Fruit fly (Drosophila melanogaster) whole organism, embryonic: ENCODE measurements around the gene CG11596.
A peak's percentile ranks its signal among the peaks of the same experiment; 100 is the strongest.

Source experiments
- ATbp ChIP-seq: fragments of 200-800 bp; sonication (Bioruptor generic); optimal IDR thresholded peaks from 2 replicates; lab custom pipeline; 2017; ENCODE audit warnings: missing biosample characterization, mild to moderate bottlenecking, missing genetic modification characterization, missing genetic modification reagents
- Aef1 ChIP-seq: fragments of 200-800 bp; sonication (Bioruptor generic); IDR thresholded peaks from 3 replicates; pipeline ENCODE4 v1.3.6; 2022; ENCODE audit warnings: missing biosample characterization, missing genetic modification characterization
- Atf-2 ChIP-seq: fragments of 200-800 bp; sonication (Bioruptor generic); optimal IDR thresholded peaks from 2 replicates; lab custom pipeline; 2016; ENCODE audit warnings: missing biosample characterization, missing genetic modification characterization
- BEAF-32 ChIP-seq: fragments of 200-800 bp; sonication (Bioruptor generic); optimal IDR thresholded peaks from 3 replicates; lab custom pipeline; 2017; ENCODE audit warnings: missing biosample characterization, missing genetic modification characterization, mild to moderate bottlenecking, moderate library complexity, missing genetic modification reagents
- C15 ChIP-seq: fragments of 200-800 bp; sonication (Bioruptor generic); IDR thresholded peaks from 3 replicates; pipeline ENCODE4 v1.3.6; 2022; ENCODE audit warnings: missing biosample characterization, missing genetic modification characterization
- CG10565 ChIP-seq: fragments of 200-800 bp; sonication (Bioruptor generic); optimal IDR thresholded peaks from 3 replicates; lab custom pipeline; 2016; ENCODE audit warnings: missing biosample characterization, mild to moderate bottlenecking, missing genetic modification characterization
- CG13624 ChIP-seq: fragments of 200-800 bp; sonication (Bioruptor generic); optimal IDR thresholded peaks from 2 replicates; lab custom pipeline; 2016; ENCODE audit warnings: missing biosample characterization, missing genetic modification characterization
- CG15696 ChIP-seq: fragments of 200-800 bp; sonication (Bioruptor generic); optimal IDR thresholded peaks from 2 replicates; lab custom pipeline; 2019; ENCODE audit warnings: missing biosample characterization, mild to moderate bottlenecking, missing genetic modification characterization, moderate library complexity
- CG1602 ChIP-seq: fragments of 200-800 bp; sonication (Bioruptor generic); optimal IDR thresholded peaks from 3 replicates; lab custom pipeline; 2016; ENCODE audit warnings: missing biosample characterization, missing genetic modification characterization
- CG2129 ChIP-seq: fragments of 200-800 bp; sonication (Bioruptor generic); IDR thresholded peaks from 2 replicates; pipeline ENCODE4 v1.3.6; 2022; ENCODE audit warnings: missing biosample characterization, missing genetic modification characterization; ENCODE audit not compliant: partially characterized antibody
- CG32772 ChIP-seq: fragments of 200-800 bp; sonication (Bioruptor generic); IDR thresholded peaks from 2 replicates; pipeline ENCODE4 v1.3.6; 2022; ENCODE audit warnings: missing biosample characterization, missing genetic modification characterization
- CG33557 ChIP-seq: fragments of 200-800 bp; sonication (Bioruptor generic); optimal IDR thresholded peaks from 2 replicates; lab custom pipeline; 2019; ENCODE audit warnings: missing biosample characterization, mild to moderate bottlenecking, missing genetic modification characterization, moderate library complexity
- CG6813 ChIP-seq: fragments of 200-800 bp; sonication (Bioruptor generic); optimal IDR thresholded peaks from 2 replicates; lab custom pipeline; 2017; ENCODE audit warnings: missing biosample characterization, missing genetic modification characterization, mild to moderate bottlenecking, moderate library complexity, missing genetic modification reagents
- CG7928 ChIP-seq: fragments of 200-800 bp; sonication (Bioruptor generic); optimal IDR thresholded peaks from 2 replicates; lab custom pipeline; 2017; ENCODE audit warnings: missing biosample characterization, mild to moderate bottlenecking, missing genetic modification characterization
- CoRest ChIP-seq: fragments of 200-800 bp; sonication (Bioruptor generic); optimal IDR thresholded peaks from 3 replicates; lab custom pipeline; 2018; ENCODE audit warnings: missing biosample characterization, mild to moderate bottlenecking, missing genetic modification characterization, moderate library complexity
- D ChIP-seq, 2 experiments: fragments of 200-800 bp in 1 of 2; fragments of >200 bp in 1 of 2; sonication (Bioruptor generic) in 1 of 2; optimal IDR thresholded peaks; 2 replicates in 1 of 2; 3 replicates in 1 of 2; lab custom pipeline; 2017; ENCODE audit warnings: mild to moderate bottlenecking in 1 of 2, missing biosample characterization in 1 of 2, missing genetic modification characterization in 1 of 2, missing genetic modification reagents in 1 of 2
- Dad ChIP-seq: fragments of 200-800 bp; sonication (Bioruptor generic); optimal IDR thresholded peaks from 3 replicates; lab custom pipeline; 2016; ENCODE audit warnings: missing biosample characterization, missing genetic modification characterization
- Dip3 ChIP-seq: fragments of 200-800 bp; sonication (Bioruptor generic); optimal IDR thresholded peaks from 3 replicates; lab custom pipeline; 2016; ENCODE audit warnings: missing biosample characterization, missing genetic modification characterization
- H15 ChIP-seq: fragments of 200-800 bp; sonication (Bioruptor generic); IDR thresholded peaks from 3 replicates; pipeline ENCODE4 v1.3.6; 2022; ENCODE audit warnings: missing biosample characterization, missing genetic modification characterization
- HLHmδ ChIP-seq: fragments of 200-800 bp; sonication (Bioruptor generic); optimal IDR thresholded peaks from 2 replicates; lab custom pipeline; 2018; ENCODE audit warnings: missing biosample characterization, mild to moderate bottlenecking, missing genetic modification characterization, moderate library complexity
- Hand ChIP-seq: fragments of 200-800 bp; sonication (Bioruptor generic); optimal IDR thresholded peaks from 2 replicates; lab custom pipeline; 2017; ENCODE audit warnings: mild to moderate bottlenecking, missing biosample characterization, missing genetic modification reagents, missing genetic modification characterization
- Max ChIP-seq: fragments of 200-800 bp; sonication (Bioruptor generic); optimal IDR thresholded peaks from 2 replicates; lab custom pipeline; 2016; ENCODE audit warnings: missing biosample characterization, mild to moderate bottlenecking, missing genetic modification characterization
- Meics ChIP-seq: fragments of 200-800 bp; sonication (Bioruptor generic); optimal IDR thresholded peaks from 2 replicates; lab custom pipeline; 2017; ENCODE audit warnings: missing biosample characterization, mild to moderate bottlenecking, missing genetic modification characterization
- PHDP ChIP-seq: fragments of 200-800 bp; sonication (Bioruptor generic); optimal IDR thresholded peaks from 3 replicates; lab custom pipeline; 2018; ENCODE audit warnings: missing biosample characterization, mild to moderate bottlenecking, missing genetic modification characterization, moderate library complexity
- Ravus ChIP-seq: fragments of 200-800 bp; sonication (Bioruptor generic); IDR thresholded peaks from 2 replicates; pipeline ENCODE4 v1.3.6; 2022; ENCODE audit warnings: missing biosample characterization, missing genetic modification characterization
- Rfx ChIP-seq: fragments of 200-800 bp; sonication (Bioruptor generic); IDR thresholded peaks from 2 replicates; pipeline ENCODE4 v1.3.6; 2022; ENCODE audit warnings: missing biosample characterization, missing genetic modification characterization
- Stat92E ChIP-seq, 3 experiments: fragments of >200 bp in 2 of 3; fragments of 200-800 bp in 1 of 3; sonication (Bioruptor generic) in 1 of 3; optimal IDR thresholded peaks; 2 replicates each; lab custom pipeline; 2017 to 2019; ENCODE audit warnings: missing biosample characterization in 3 of 3, missing genetic modification characterization in 3 of 3, mild to moderate bottlenecking in 1 of 3, moderate library complexity in 1 of 3
- Usf ChIP-seq: fragments of 200-800 bp; sonication (Bioruptor generic); optimal IDR thresholded peaks from 2 replicates; lab custom pipeline; 2017; ENCODE audit warnings: missing genotype, missing biosample characterization, missing genetic modification characterization
- bbx ChIP-seq: fragments of 200-800 bp; sonication (Bioruptor generic); IDR thresholded peaks from 2 replicates; pipeline ENCODE4 v1.3.6; 2022; ENCODE audit warnings: missing biosample characterization, missing genetic modification characterization; ENCODE audit not compliant: partially characterized antibody
- bigmax ChIP-seq: fragments of 200-800 bp; sonication (Bioruptor generic); optimal IDR thresholded peaks from 2 replicates; lab custom pipeline; 2018; ENCODE audit warnings: missing biosample characterization, mild to moderate bottlenecking, missing genetic modification characterization
- bowl ChIP-seq: fragments of 200-800 bp; sonication (Bioruptor generic); IDR thresholded peaks from 2 replicates; pipeline ENCODE4 v1.3.6; 2022; ENCODE audit warnings: missing biosample characterization, missing genetic modification characterization
- cas ChIP-seq: fragments of 200-800 bp; sonication (Bioruptor generic); IDR thresholded peaks from 2 replicates; pipeline ENCODE4 v1.3.6; 2022; ENCODE audit warnings: missing biosample characterization, missing genetic modification characterization
- chif ChIP-seq, 2 experiments: fragments of 200-800 bp; sonication (Bioruptor generic); optimal IDR thresholded peaks; 3 replicates each; lab custom pipeline; 2016; ENCODE audit warnings: missing biosample characterization in 2 of 2, missing genetic modification characterization in 2 of 2
- chm ChIP-seq: fragments of 200-800 bp; sonication (Bioruptor generic); IDR thresholded peaks from 2 replicates; pipeline ENCODE4 v1.3.6; 2022; ENCODE audit warnings: missing biosample characterization, missing genetic modification characterization
- ci ChIP-seq: fragments of 200-800 bp; sonication (Bioruptor generic); IDR thresholded peaks from 3 replicates; pipeline ENCODE4 v1.3.6; 2022; ENCODE audit warnings: missing biosample characterization, missing genetic modification characterization
- crc ChIP-seq: fragments of 200-800 bp; sonication (Bioruptor generic); optimal IDR thresholded peaks from 2 replicates; lab custom pipeline; 2016; ENCODE audit warnings: missing biosample characterization, missing genetic modification characterization
- cwo ChIP-seq: fragments of 200-800 bp; sonication (Bioruptor generic); optimal IDR thresholded peaks from 3 replicates; lab custom pipeline; 2017; ENCODE audit warnings: missing biosample characterization, missing genetic modification characterization, mild to moderate bottlenecking, moderate library complexity, missing genetic modification reagents
- dmrt99B ChIP-seq: fragments of 200-800 bp; sonication (Bioruptor generic); optimal IDR thresholded peaks from 2 replicates; lab custom pipeline; 2018; ENCODE audit warnings: missing biosample characterization, mild to moderate bottlenecking, missing genetic modification characterization, moderate library complexity
- her ChIP-seq: fragments of 200-800 bp; sonication (Bioruptor generic); optimal IDR thresholded peaks from 2 replicates; lab custom pipeline; 2016; ENCODE audit warnings: missing biosample characterization, missing genetic modification characterization
- inv ChIP-seq: fragments of 200-800 bp; sonication (Bioruptor generic); IDR thresholded peaks from 2 replicates; pipeline ENCODE4 v1.3.6; 2022; ENCODE audit warnings: missing biosample characterization, missing genetic modification characterization; ENCODE audit not compliant: partially characterized antibody
- nerfin-1 ChIP-seq: fragments of 200-800 bp; sonication (Bioruptor generic); optimal IDR thresholded peaks from 3 replicates; lab custom pipeline; 2019; ENCODE audit warnings: missing biosample characterization, mild to moderate bottlenecking, missing genetic modification characterization, moderate library complexity
- nerfin-2 ChIP-seq: fragments of 200-800 bp; sonication (Bioruptor generic); IDR thresholded peaks from 2 replicates; pipeline ENCODE4 v1.3.6; 2022; ENCODE audit warnings: missing biosample characterization, missing genetic modification characterization; ENCODE audit not compliant: partially characterized antibody
- pan ChIP-seq, 4 experiments: fragments of >200 bp in 3 of 4; fragments of 200-800 bp in 1 of 4; sonication (Bioruptor generic) in 1 of 4; optimal IDR thresholded peaks in 3 of 4; IDR thresholded peaks in 1 of 4; 2 replicates each; pipeline versions ENCODE4 v1.3.6 to Lab custom; 2017 to 2022; ENCODE audit warnings: missing biosample characterization in 2 of 4, missing genetic modification characterization in 2 of 4, mixed read lengths in 1 of 4
- prd ChIP-seq, 3 experiments: fragments of >200 bp in 2 of 3; fragments of 200-800 bp in 1 of 3; sonication (Bioruptor generic) in 1 of 3; optimal IDR thresholded peaks in 2 of 3; IDR thresholded peaks in 1 of 3; 2 replicates in 2 of 3; 3 replicates in 1 of 3; pipeline versions ENCODE4 v1.3.6 to Lab custom; 2017 to 2022; ENCODE audit warnings: missing biosample characterization in 1 of 3, missing genetic modification characterization in 1 of 3
- scrt ChIP-seq: fragments of 200-800 bp; sonication (Bioruptor generic); optimal IDR thresholded peaks from 2 replicates; lab custom pipeline; 2018; ENCODE audit warnings: missing biosample characterization, mild to moderate bottlenecking, missing genetic modification characterization, moderate library complexity

Gene CG11596

dm6 chrX:1943337-1944244 is 16.1 kb downstream of the CG11596 start (continued):
- TF ChIP-seq bbx (no peak), ci (0 out of 3 replicates have a peak, but pooled peaks have one; percentile 26), dmrt99B (tag; lab: Kevin White, UChicago) (peak; percentile 83), CoRest (tag; lab: Kevin White, UChicago) (peak; percentile 86), CG1602 (peak; percentile 66), CG2129 (GFP tag; lab: Robert Waterston, UW) (no peak), CG13624 (GFP tag; lab: Kevin White, UChicago) (peak; percentile 63), Meics (GFP tag; lab: Kevin White, UChicago) (peak; percentile 66), cwo (peak; percentile 50), CG15696 (tag; lab: Kevin White, UChicago) (peak; percentile 44), H15 (GFP tag; lab: Robert Waterston, UW) (no peak), inv (GFP tag; lab: Robert Waterston, UW) (no peak), C15 (GFP tag; lab: Robert Waterston, UW) (no peak), cas (no peak), crc (GFP tag; lab: Kevin White, UChicago) (peak; percentile 59), CG7928 (GFP tag; lab: Kevin White, UChicago) (no peak), bowl (GFP tag; lab: Robert Waterston, UW) (no peak), bigmax (GFP tag; lab: Kevin White, UChicago) (no peak), Stat92E (GFP tag; optimal IDR thresholded peaks at IDR 0.05; lab: Kevin White, UChicago) (no peak), ATbp (peak; percentile 79), scrt (GFP tag; lab: Kevin White, UChicago) (peak; percentile 66), her (GFP tag; lab: Kevin White, UChicago) (no peak), HLHmδ (GFP tag; lab: Kevin White, UChicago) (no peak), prd (optimal IDR thresholded peaks at IDR 0.05; lab: Kevin White, UChicago) (no peak), prd (GFP tag; IDR thresholded peaks at IDR 0.05; lab: Robert Waterston, UW) (peak; percentile 67; the same call in 2 of the 3 replicates), pan (optimal IDR thresholded peaks at IDR 0.05; lab: Kevin White, UChicago) (no peak), pan (GFP tag; optimal IDR thresholded peaks at IDR 0.05 in 1 of 2, IDR thresholded peaks at IDR 0.05 in 1 of 2) (peak in 1 of 2 experiments; percentile 63), Hand (GFP tag; lab: Kevin White, UChicago) (peak; percentile 32), PHDP (tag; lab: Kevin White, UChicago) (peak; percentile 81), chif (GFP tag; optimal IDR thresholded peaks at IDR 0.05; lab: Kevin White, UChicago) (peak; percentile 62 to 64), nerfin-2 (GFP tag; lab: Robert Waterston, UW) (no peak), chm (GFP tag; lab: Robert Waterston, UW) (no peak), Aef1 (GFP tag; lab: Robert Waterston, UW) (no peak), Dip3 (GFP tag; lab: Kevin White, UChicago) (peak; percentile 79), CG32772 (GFP tag; lab: Robert Waterston, UW) (no peak), Ravus (GFP tag; lab: Robert Waterston, UW) (no peak), nerfin-1 (tag; lab: Kevin White, UChicago) (peak; percentile 73), Usf (GFP tag; lab: Kevin White, UChicago) (peak; percentile 71), Atf-2 (peak; percentile 58), Max (GFP tag; lab: Kevin White, UChicago) (peak; percentile 43), D (optimal IDR thresholded peaks at IDR 0.05; lab: Kevin White, UChicago) (no peak), D (GFP tag; optimal IDR thresholded peaks at IDR 0.05; lab: Kevin White, UChicago) (peak; percentile 87), Dad (GFP tag; lab: Kevin White, UChicago) (peak; percentile 45), Rfx (GFP tag; lab: Robert Waterston, UW) (peak; percentile 40; the same call in 1 of the 2 replicates), BEAF-32 (GFP tag; lab: Kevin White, UChicago) (no peak), CG6813 (peak; percentile 59), CG33557 (peak; percentile 69), CG10565 (GFP tag; lab: Kevin White, UChicago) (peak; percentile 41)
